Fruit fly (Drosophila melanogaster): ENCODE data around the gene Rrp6.

Gene Rrp6

dm6 chr3R:14898280-14898756 is 12.3 kb upstream of the Rrp6 start, which contains the start of the genes Nup93-2 and CG3817 (continued):
- peak; percentile 36 for TF ChIP-seq CG10209 (GFP tag; optimal IDR thresholded peaks at IDR 0.05)
- TF ChIP-seq p53 (GFP tag; optimal IDR thresholded peaks at IDR 0.05): no peak
- TF ChIP-seq CG8388 (GFP tag; optimal IDR thresholded peaks at IDR 0.05): peak; percentile 66
- no peak for TF ChIP-seq lbe (GFP tag; optimal IDR thresholded peaks at IDR 0.05)
- peak; percentile 73 for TF ChIP-seq ssp (GFP tag; IDR thresholded peaks at IDR 0.05)
- TF ChIP-seq CG11695 (GFP tag; IDR thresholded peaks at IDR 0.05): 0 out of 3 replicates have a peak, but pooled peaks have one; percentile 21
- no peak for TF ChIP-seq CG13123 (GFP tag; optimal IDR thresholded peaks at IDR 0.05)
- no peak for TF ChIP-seq kah (GFP tag; optimal IDR thresholded peaks at IDR 0.05)
- TF ChIP-seq so (GFP tag; IDR thresholded peaks at IDR 0.05): no peak
- TF ChIP-seq CG13287 (GFP tag; IDR thresholded peaks at IDR 0.05; ENCODE audit: partially characterized antibody): peak; percentile 77
- no peak for TF ChIP-seq bowl (GFP tag; IDR thresholded peaks at IDR 0.05)
- TF ChIP-seq CG7987 (GFP tag; optimal IDR thresholded peaks at IDR 0.05): no peak
- no peak for TF ChIP-seq pfk (GFP tag; optimal IDR thresholded peaks at IDR 0.05)
- no peak for TF ChIP-seq gce (GFP tag; IDR thresholded peaks at IDR 0.05)
- TF ChIP-seq fu2 (GFP tag; optimal IDR thresholded peaks at IDR 0.05): no peak
- peak; percentile 95 for TF ChIP-seq nmo (GFP tag; optimal IDR thresholded peaks at IDR 0.05)
- peak; percentile 24 for TF ChIP-seq Hsf (GFP tag; optimal IDR thresholded peaks at IDR 0.05)
- TF ChIP-seq CG6791 (GFP tag; IDR thresholded peaks at IDR 0.05; ENCODE audit: partially characterized antibody): peak; percentile 65; the same call in 2 of the 3 replicates
- TF ChIP-seq luna (GFP tag; optimal IDR thresholded peaks at IDR 0.05): no peak
- TF ChIP-seq CG11093 (GFP tag; IDR thresholded peaks at IDR 0.05): peak; percentile 64; the same call in 1 of the 3 replicates
- TF ChIP-seq dm (GFP tag; optimal IDR thresholded peaks at IDR 0.05): peak; percentile 46
- TF ChIP-seq CG6813 (GFP tag; optimal IDR thresholded peaks at IDR 0.05): peak; percentile 58
- peak; percentile 91 for TF ChIP-seq Med (GFP tag)
- peak; percentile 31 for TF ChIP-seq crc (GFP tag; optimal IDR thresholded peaks at IDR 0.05)
- peak; percentile 59 for TF ChIP-seq twi (tag; optimal IDR thresholded peaks at IDR 0.05)
- TF ChIP-seq crol (GFP tag; IDR thresholded peaks at IDR 0.05): no peak
- no peak for TF ChIP-seq hbn (GFP tag; IDR thresholded peaks at IDR 0.05; ENCODE audit: partially characterized antibody)
- no peak for TF ChIP-seq CG1792 (GFP tag; optimal IDR thresholded peaks at IDR 0.05)
- TF ChIP-seq E2f1 (GFP tag; IDR thresholded peaks at IDR 0.05): peak; percentile 72
- peak; percentile 13 for TF ChIP-seq Deaf1 (tag; optimal IDR thresholded peaks at IDR 0.05)
- TF ChIP-seq CG34376 (GFP tag; optimal IDR thresholded peaks at IDR 0.05): no peak
- no peak for TF ChIP-seq HmgD (GFP tag; optimal IDR thresholded peaks at IDR 0.05)
- TF ChIP-seq salm (tag; optimal IDR thresholded peaks at IDR 0.05): no peak
- no peak for TF ChIP-seq ERR (GFP tag; optimal IDR thresholded peaks at IDR 0.05)
- TF ChIP-seq CG14860 (GFP tag; IDR thresholded peaks at IDR 0.05; ENCODE audit: partially characterized antibody): peak; percentile 70
- peak; percentile 78 for TF ChIP-seq CG32532 (GFP tag; IDR thresholded peaks at IDR 0.05)
- TF ChIP-seq Six4 (GFP tag; optimal IDR thresholded peaks at IDR 0.05): peak; percentile 58
- peak; percentile 56 for TF ChIP-seq CG10366 (GFP tag; IDR thresholded peaks at IDR 0.05)

- TF ChIP-seq MBD-R2 (GFP tag; IDR thresholded peaks at IDR 0.05) (peak; percentile 3; the same call in 1 of the 2 replicates), gfzf (GFP tag; optimal IDR thresholded peaks at IDR 0.05) (peak; percentile 5), Sin3A (optimal IDR thresholded peaks at IDR 0.05) (peak; percentile 20), CG16813 (GFP tag; IDR thresholded peaks at IDR 0.05; ENCODE audit: partially characterized antibody) (no peak), pita (GFP tag; optimal IDR thresholded peaks at IDR 0.05) (peak; percentile 11)
These were observed 8.6 kb upstream of the Rrp6 start, which contains the start of gene CG14860 for dm6 chr3R:14894783-14894883. TSS of gene CG14860 (plus strand) at chr3R:14894784.
